Worm (Caenorhabditis elegans) whole organism, L1 larva: ENCODE data around the gene C24G6.8.

Experiments
- C04F5.9 ChIP-seq: sonication (generic microtip); optimal IDR thresholded peaks from 2 replicates; lab custom pipeline; 2016; ENCODE audit warnings: missing genetic modification characterization, missing compliant biosample characterization
- aha-1 ChIP-seq: fragments of 150-350 bp; optimal IDR thresholded peaks from 2 replicates; lab custom pipeline; 2014; ENCODE audit warnings: missing biosample characterization, missing genetic modification characterization
- lir-3 ChIP-seq: sonication (generic microtip); optimal IDR thresholded peaks from 2 replicates; lab custom pipeline; 2016; ENCODE audit warnings: mild to moderate bottlenecking, missing genetic modification characterization, moderate library complexity, missing compliant biosample characterization; ENCODE audit not compliant: poor library complexity
- nhr-237 ChIP-seq: fragments of 150-350 bp; optimal IDR thresholded peaks from 2 replicates; lab custom pipeline; 2014; ENCODE audit warnings: missing biosample characterization, missing genetic modification characterization
- nhr-28 ChIP-seq: fragments of 150-350 bp; optimal IDR thresholded peaks from 2 replicates; lab custom pipeline; 2014; ENCODE audit warnings: missing biosample characterization, missing genetic modification characterization
- nhr-76 ChIP-seq: sonication (generic microtip); optimal IDR thresholded peaks from 2 replicates; lab custom pipeline; 2017; ENCODE audit warnings: missing biosample characterization, missing genetic modification characterization
- nhr-77 ChIP-seq: fragments of 150-350 bp; optimal IDR thresholded peaks from 2 replicates; lab custom pipeline; 2014; ENCODE audit warnings: missing biosample characterization, missing genetic modification characterization
- pag-3 ChIP-seq: sonication (generic microtip); optimal IDR thresholded peaks from 2 replicates; lab custom pipeline; 2017; ENCODE audit warnings: missing genetic modification characterization, mild to moderate bottlenecking, missing compliant biosample characterization, antibody characterized with exemption, borderline replicate concordance; ENCODE audit not compliant: insufficient read depth
- sptf-1 ChIP-seq: fragments of 150-350 bp; optimal IDR thresholded peaks from 2 replicates; lab custom pipeline; 2014; ENCODE audit warnings: missing biosample characterization, missing genetic modification characterization
- tbx-2 ChIP-seq: sonication (generic microtip); optimal IDR thresholded peaks from 2 replicates; lab custom pipeline; 2016; ENCODE audit warnings: missing genetic modification characterization, missing compliant biosample characterization
- unc-62 ChIP-seq: fragments of 150-350 bp; optimal IDR thresholded peaks from 2 replicates; lab custom pipeline; 2014; ENCODE audit warnings: missing biosample characterization, missing genetic modification reagents, missing genetic modification characterization

DNA sequence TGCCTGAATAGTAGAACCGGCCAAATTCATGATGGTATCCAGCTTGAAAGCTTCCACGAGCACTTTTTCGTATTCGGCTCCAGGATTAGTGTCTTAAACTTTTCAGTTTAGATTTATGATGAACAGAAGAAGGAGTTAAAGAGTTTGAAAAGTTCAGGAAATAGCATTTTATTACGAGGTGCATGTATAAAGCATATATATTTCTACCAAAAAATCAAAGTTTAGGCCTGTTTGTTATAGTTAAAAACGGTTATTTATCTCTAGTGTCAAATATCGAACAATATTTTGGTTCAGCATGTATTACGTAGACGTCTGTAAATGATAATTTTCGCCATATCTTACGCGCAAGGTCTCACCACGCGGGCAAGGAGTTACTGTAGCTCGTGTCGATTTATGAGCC is 45.6 kb upstream of the C24G6.8 start, which contains the start of gene klc-2:
- TF ChIP-seq aha-1 (tag; lab: Kevin White, UChicago) = no peak
- no peak for TF ChIP-seq unc-62 (GFP tag; lab: Kevin White, UChicago)
- no peak for TF ChIP-seq C04F5.9 (tag; lab: Kevin White, UChicago)
- no peak for TF ChIP-seq tbx-2 (tag; lab: Kevin White, UChicago)
- TF ChIP-seq pag-3 (tag; lab: Kevin White, UChicago) = no peak
- no peak for TF ChIP-seq sptf-1
- no peak for TF ChIP-seq nhr-77 (tag; lab: Kevin White, UChicago)
- TF ChIP-seq nhr-28 (tag; lab: Kevin White, UChicago) = no peak
- no peak for TF ChIP-seq lir-3 (tag; lab: Kevin White, UChicago)
- TF ChIP-seq nhr-76 = no peak
- TF ChIP-seq nhr-237 (tag; lab: Kevin White, UChicago) = no peak
